Worm (Caenorhabditis elegans): ENCODE results near the gene cest-2.3.

- no peak for TF ChIP-seq T22C8.4 (GFP tag; IDR thresholded peaks at IDR 0.05)
- TF ChIP-seq flt-1 (GFP tag; IDR thresholded peaks at IDR 0.05), result no peak
- TF ChIP-seq cog-1 (tag; optimal IDR thresholded peaks at IDR 0.05), result no peak
- TF ChIP-seq med-1 (GFP tag; optimal IDR thresholded peaks at IDR 0.05; ENCODE audit: insufficient read depth), result no peak
- TF ChIP-seq ztf-23 (GFP tag; IDR thresholded peaks at IDR 0.05), result no peak
- TF ChIP-seq ref-1 (GFP tag; conservative IDR thresholded peaks at IDR 0.05), result no peak
- no peak for TF ChIP-seq klf-2 (GFP tag; conservative IDR thresholded peaks at IDR 0.05)
- TF ChIP-seq tab-1 (GFP tag; IDR thresholded peaks at IDR 0.05), result no peak
- TF ChIP-seq ztf-29 (GFP tag; IDR thresholded peaks at IDR 0.05), result no peak
These were observed 30.1 kb upstream of the cest-2.3 start for ce11 chrV:14212813-14213212.

Measured in whole organism, midembryonic.